Worm (Caenorhabditis elegans): ENCODE results near the gene fbxb-99.

DNA sequence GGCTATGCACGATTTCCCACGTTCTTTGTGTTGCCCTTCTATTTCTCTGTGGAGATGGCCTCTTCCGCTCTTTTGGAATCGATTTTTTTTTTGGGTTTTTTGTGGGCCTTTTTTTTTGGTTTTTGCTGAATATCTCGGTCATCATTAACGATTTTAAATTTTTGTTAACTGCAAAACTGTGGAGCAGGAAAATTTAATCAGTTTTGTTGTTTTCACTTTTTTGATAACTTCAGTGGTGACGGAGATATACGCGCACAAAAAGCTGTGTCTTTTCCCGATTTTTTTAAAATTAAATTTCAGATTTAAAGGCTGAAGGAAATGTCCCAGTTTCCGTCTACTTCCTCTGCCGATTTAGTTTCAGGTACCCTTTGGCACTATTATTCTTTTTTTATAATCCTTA is 8.0 kb downstream of the fbxb-99 start, which contains the start of gene T24E12.1:
- TF ChIP-seq unc-62 (GFP tag; optimal IDR thresholded peaks at IDR 0.05) = no peak
- no peak for TF ChIP-seq nhr-25 (tag; optimal IDR thresholded peaks at IDR 0.05)
- TF ChIP-seq nhr-11 (tag; optimal IDR thresholded peaks at IDR 0.05) = no peak
- TF ChIP-seq gmeb-1 (tag; optimal IDR thresholded peaks at IDR 0.05) = no peak
- TF ChIP-seq sma-9 (GFP tag; optimal IDR thresholded peaks at IDR 0.05) = no peak
- no peak for TF ChIP-seq sma-9 (tag; optimal IDR thresholded peaks at IDR 0.05)
- TF ChIP-seq lsy-2 (tag; optimal IDR thresholded peaks at IDR 0.05) = no peak
- TF ChIP-seq mdl-1 (tag; optimal IDR thresholded peaks at IDR 0.05) = no peak
- TF ChIP-seq unc-55 (GFP tag; optimal IDR thresholded peaks at IDR 0.05) = no peak
- TF ChIP-seq ztf-11 (tag; optimal IDR thresholded peaks at IDR 0.05) = no peak
- TF ChIP-seq blmp-1 (tag; optimal IDR thresholded peaks at IDR 0.05; ENCODE audit: insufficient read depth) = no peak
- TF ChIP-seq snpc-4 (tag; optimal IDR thresholded peaks at IDR 0.05) = no peak
